Fruit fly (Drosophila melanogaster) whole organism, wandering third instar larva: ENCODE results near the gene CG15480.

ENCODE experiments used
- Abd-B ChIP-seq: fragments of >200 bp; optimal IDR thresholded peaks from 2 replicates; lab custom pipeline; 2017; ENCODE audit warnings: missing biosample characterization, missing genetic modification characterization
- CG32264 ChIP-seq: fragments of 200-800 bp; sonication (Bioruptor generic); optimal IDR thresholded peaks from 2 replicates; lab custom pipeline; 2016; ENCODE audit warnings: missing biosample characterization, missing genetic modification characterization
- CG9705 ChIP-seq: fragments of 200-800 bp; sonication (Bioruptor generic); optimal IDR thresholded peaks from 2 replicates; lab custom pipeline; 2018; ENCODE audit warnings: missing biosample characterization, mild to moderate bottlenecking, missing genetic modification characterization
- Dfd ChIP-seq: fragments of >200 bp; optimal IDR thresholded peaks from 2 replicates; lab custom pipeline; 2017; ENCODE audit warnings: missing biosample characterization, missing genetic modification characterization
- Dif ChIP-seq: fragments of 200-275, 200-300 bp; sonication (Bioruptor generic); optimal IDR thresholded peaks from 2 replicates; lab custom pipeline; 2018; ENCODE audit warnings: missing biosample characterization, missing genetic modification characterization; ENCODE audit not compliant: partially characterized antibody
- HLH106 ChIP-seq: fragments of 200-800 bp; optimal IDR thresholded peaks from 3 replicates; lab custom pipeline; 2019; ENCODE audit warnings: missing biosample characterization, mild to moderate bottlenecking, missing genetic modification characterization, moderate library complexity
- Hnf4 ChIP-seq: fragments of 200-800 bp; sonication (Bioruptor generic); optimal IDR thresholded peaks from 2 replicates; lab custom pipeline; 2016; ENCODE audit warnings: missing biosample characterization, mild to moderate bottlenecking, missing genetic modification characterization
- Hr78 ChIP-seq: fragments of >200 bp; optimal IDR thresholded peaks from 2 replicates; lab custom pipeline; 2017; ENCODE audit warnings: missing biosample characterization, missing genetic modification characterization
- Hr83 ChIP-seq: fragments of 200-300 bp; sonication (Bioruptor generic); optimal IDR thresholded peaks from 2 replicates; lab custom pipeline; 2016; ENCODE audit warnings: missing biosample characterization, mild to moderate bottlenecking, missing genetic modification characterization, moderate library complexity; ENCODE audit not compliant: poor library complexity, severe bottlenecking
- Jra ChIP-seq: sonication (Bioruptor generic); optimal IDR thresholded peaks from 2 replicates; lab custom pipeline; 2016; ENCODE audit warnings: missing biosample characterization, missing genetic modification characterization
- Mio ChIP-seq: sonication (Bioruptor generic); optimal IDR thresholded peaks from 2 replicates; lab custom pipeline; 2016; ENCODE audit warnings: missing biosample characterization, missing genetic modification characterization
- OdsH ChIP-seq: fragments of 200-800 bp; sonication (Bioruptor generic); optimal IDR thresholded peaks from 2 replicates; lab custom pipeline; 2016; ENCODE audit warnings: missing biosample characterization, mild to moderate bottlenecking, missing genetic modification characterization
- Rel ChIP-seq, 2 experiments: fragments of 200-800 bp; sonication (Bioruptor generic) in 1 of 2; optimal IDR thresholded peaks; 2 replicates in 1 of 2; 3 replicates in 1 of 2; lab custom pipeline; 2016 to 2019; ENCODE audit warnings: mild to moderate bottlenecking in 2 of 2, missing biosample characterization in 2 of 2, missing genetic modification characterization in 2 of 2, moderate library complexity in 1 of 2
- Sp1 ChIP-seq: fragments of 200-800 bp; sonication (Bioruptor generic); optimal IDR thresholded peaks from 3 replicates; lab custom pipeline; 2019; ENCODE audit warnings: missing biosample characterization, mild to moderate bottlenecking, missing genetic modification characterization, moderate library complexity
- Vsx2 ChIP-seq: fragments of 200-300, 225-300 bp; sonication (Bioruptor generic); optimal IDR thresholded peaks from 2 replicates; lab custom pipeline; 2018; ENCODE audit warnings: missing biosample characterization, missing genetic modification characterization; ENCODE audit not compliant: partially characterized antibody
- br ChIP-seq: fragments of 200-800 bp; sonication (Bioruptor generic); optimal IDR thresholded peaks from 2 replicates; lab custom pipeline; 2016; ENCODE audit warnings: missing biosample characterization, missing genetic modification characterization
- brk ChIP-seq: fragments of 200-800 bp; sonication (Bioruptor generic); optimal IDR thresholded peaks from 2 replicates; lab custom pipeline; 2016; ENCODE audit warnings: missing biosample characterization, mild to moderate bottlenecking, missing genetic modification characterization
- dl ChIP-seq, 2 experiments: fragments of 175-275, 200-275 bp in 1 of 2; fragments of 200-275 bp in 1 of 2; sonication (Bioruptor generic); optimal IDR thresholded peaks; lab custom pipeline; 2018; ENCODE audit warnings: mild to moderate bottlenecking in 2 of 2, missing biosample characterization in 2 of 2, missing genetic modification characterization in 2 of 2, moderate library complexity in 2 of 2; ENCODE audit not compliant: partially characterized antibody in 2 of 2, insufficient read depth in 1 of 2
- dmrt93B ChIP-seq: fragments of 200-800 bp; sonication (Bioruptor generic); optimal IDR thresholded peaks from 2 replicates; lab custom pipeline; 2018; ENCODE audit warnings: missing biosample characterization, mild to moderate bottlenecking, missing genetic modification characterization
- ey ChIP-seq: fragments of 200-800 bp; sonication (Bioruptor generic); optimal IDR thresholded peaks from 2 replicates; lab custom pipeline; 2016; ENCODE audit warnings: missing biosample characterization, missing genetic modification characterization
- foxo ChIP-seq, 2 experiments: fragments of 200-800 bp; sonication (Bioruptor generic); optimal IDR thresholded peaks; 2 replicates in 1 of 2; 3 replicates in 1 of 2; lab custom pipeline; 2016 to 2017; ENCODE audit warnings: missing biosample characterization in 2 of 2, missing genetic modification characterization in 2 of 2
- fru ChIP-seq: fragments of 200-800 bp; sonication (Bioruptor generic); optimal IDR thresholded peaks from 3 replicates; lab custom pipeline; 2016; ENCODE audit warnings: missing biosample characterization, mild to moderate bottlenecking, missing genetic modification characterization
- h ChIP-seq: fragments of 200-800 bp; sonication (Bioruptor generic); optimal IDR thresholded peaks from 3 replicates; lab custom pipeline; 2016; ENCODE audit warnings: missing biosample characterization, mild to moderate bottlenecking, missing genetic modification characterization
- jim ChIP-seq: fragments of 175-275, 200-325 bp; sonication (Bioruptor generic); optimal IDR thresholded peaks from 2 replicates; lab custom pipeline; 2016; ENCODE audit warnings: missing biosample characterization, mild to moderate bottlenecking, missing genetic modification characterization
- lola ChIP-seq: fragments of >200 bp; optimal IDR thresholded peaks from 2 replicates; lab custom pipeline; 2017; ENCODE audit warnings: missing biosample characterization, missing genetic modification characterization
- pan ChIP-seq: fragments of >200 bp; optimal IDR thresholded peaks from 2 replicates; lab custom pipeline; 2017
- psq ChIP-seq: fragments of 200-800 bp; sonication (Bioruptor generic); optimal IDR thresholded peaks from 3 replicates; lab custom pipeline; 2017; ENCODE audit warnings: missing biosample characterization, mild to moderate bottlenecking, missing genetic modification characterization, moderate library complexity
- rgr ChIP-seq: fragments of 200-800 bp; sonication (Bioruptor generic); optimal IDR thresholded peaks from 3 replicates; lab custom pipeline; 2016; ENCODE audit warnings: missing biosample characterization, mild to moderate bottlenecking, missing genetic modification characterization
- sage ChIP-seq: fragments of 200-800 bp; sonication (Bioruptor generic); optimal IDR thresholded peaks from 2 replicates; lab custom pipeline; 2016; ENCODE audit warnings: missing biosample characterization, mild to moderate bottlenecking, missing genetic modification characterization
- sv ChIP-seq: fragments of 200-800 bp; sonication (Bioruptor generic); optimal IDR thresholded peaks from 3 replicates; lab custom pipeline; 2016; ENCODE audit warnings: missing biosample characterization, missing genetic modification characterization
- tai ChIP-seq: sonication (Bioruptor generic); optimal IDR thresholded peaks from 2 replicates; lab custom pipeline; 2016; ENCODE audit warnings: missing biosample characterization, missing genetic modification characterization
- woc ChIP-seq: sonication (Bioruptor generic); optimal IDR thresholded peaks from 2 replicates; lab custom pipeline; 2016; ENCODE audit warnings: missing biosample characterization, mild to moderate bottlenecking, missing genetic modification characterization

Gene CG15480

dm6 chr2L:13225225-13225840 is at the start of gene CG15480:
Gene CG15480 (minus strand): TSS chr2L:13225275.
- no peak for TF ChIP-seq rgr
- TF ChIP-seq Abd-B (GFP tag; lab: Kevin White, UChicago) = no peak
- TF ChIP-seq ey = no peak
- TF ChIP-seq tai (GFP tag; lab: Kevin White, UChicago) = no peak
- no peak for TF ChIP-seq woc
- no peak for TF ChIP-seq Hr78 (GFP tag; lab: Kevin White, UChicago)
- TF ChIP-seq Vsx2 (GFP tag; lab: Kevin White, UChicago) = no peak
- TF ChIP-seq Rel (GFP tag; optimal IDR thresholded peaks at IDR 0.05; lab: Kevin White, UChicago) = no peak
- no peak for TF ChIP-seq Rel (tag; optimal IDR thresholded peaks at IDR 0.05; lab: Kevin White, UChicago)
- TF ChIP-seq CG32264 = no peak
- TF ChIP-seq foxo (GFP tag; optimal IDR thresholded peaks at IDR 0.05; lab: Kevin White, UChicago) = no peak
- TF ChIP-seq Dif (GFP tag; lab: Kevin White, UChicago) = no peak
- TF ChIP-seq psq (GFP tag; lab: Kevin White, UChicago) = no peak
- no peak for TF ChIP-seq OdsH
- TF ChIP-seq dmrt93B = no peak
- TF ChIP-seq lola (GFP tag; lab: Kevin White, UChicago) = no peak
- no peak for TF ChIP-seq pan (lab: Kevin White, UChicago)
- no peak for TF ChIP-seq br (GFP tag; lab: Kevin White, UChicago)
- TF ChIP-seq CG9705 = no peak

dm6 chr2L:13272541-13272940 is 47.5 kb upstream of the CG15480 start:
- TF ChIP-seq CG32264 (no peak), Dfd (GFP tag; lab: Kevin White, UChicago) (peak; percentile 85)
- TF ChIP-seq, all 38 proteins: peak for 1

- no peak for TF ChIP-seq Jra
- TF ChIP-seq dmrt93B = no peak
- TF ChIP-seq sage (GFP tag; lab: Kevin White, UChicago) = no peak
- no peak for TF ChIP-seq woc
These were observed 43.1 kb upstream of the CG15480 start for dm6 chr2L:13268040-13268652.

dm6 chr2L:13266627-13267026 is 41.6 kb upstream of the CG15480 start:
- TF ChIP-seq Hr83 (GFP tag; lab: Kevin White, UChicago) = no peak
- TF ChIP-seq brk (GFP tag; lab: Kevin White, UChicago) = no peak
- TF ChIP-seq Vsx2 (GFP tag; lab: Kevin White, UChicago) = no peak
- TF ChIP-seq CG32264 = no peak
- TF ChIP-seq h = no peak
- TF ChIP-seq tai (GFP tag; lab: Kevin White, UChicago) = no peak
- TF ChIP-seq Jra = no peak
- no peak for TF ChIP-seq dmrt93B
- no peak for TF ChIP-seq psq (GFP tag; lab: Kevin White, UChicago)
- TF ChIP-seq sv (GFP tag; lab: Kevin White, UChicago) = no peak
- TF ChIP-seq Abd-B (GFP tag; lab: Kevin White, UChicago) = no peak
- TF ChIP-seq, all 38 proteins: peak for 0

dm6 chr2L:13265776-13266175 is 40.7 kb upstream of the CG15480 start, which contains the start of gene CG31848:
Gene CG31848 (minus strand): TSS chr2L:13265876.
- TF ChIP-seq Mio (no peak), HLH106 (tag; lab: Kevin White, UChicago) (no peak), fru (GFP tag; lab: Kevin White, UChicago) (no peak), Hr83 (GFP tag; lab: Kevin White, UChicago) (no peak), Rel (GFP tag; optimal IDR thresholded peaks at IDR 0.05; lab: Kevin White, UChicago) (no peak), Rel (tag; optimal IDR thresholded peaks at IDR 0.05; lab: Kevin White, UChicago) (no peak), Dfd (GFP tag; lab: Kevin White, UChicago) (no peak), Vsx2 (GFP tag; lab: Kevin White, UChicago) (no peak), pan (lab: Kevin White, UChicago) (no peak), Abd-B (GFP tag; lab: Kevin White, UChicago) (no peak), h (no peak), Hnf4 (GFP tag; lab: Kevin White, UChicago) (no peak), dl (GFP tag; optimal IDR thresholded peaks at IDR 0.05; lab: Kevin White, UChicago; ENCODE audit: insufficient read depth in 1 of 2, partially characterized antibody in 2 of 2) (no peak), jim (GFP tag; lab: Kevin White, UChicago) (no peak), Sp1 (GFP tag; lab: Kevin White, UChicago) (no peak), rgr (no peak), ey (no peak), dmrt93B (no peak), psq (GFP tag; lab: Kevin White, UChicago) (no peak), sage (GFP tag; lab: Kevin White, UChicago) (no peak)
